Worm (Caenorhabditis elegans) whole organism, young adult: Measurements from ENCODE around the gene B0454.8.

Source experiments
- C06A6.2 ChIP-seq: fragments of 200-800 bp; sonication (Bioruptor generic); conservative IDR thresholded peaks from 2 replicates; pipeline ENCODE4 v1.3.6; 2022; ENCODE audit warnings: missing genetic modification characterization, missing compliant biosample characterization
- D2030.7 ChIP-seq: fragments of 200-800 bp; sonication (Bioruptor generic); IDR thresholded peaks from 2 replicates; pipeline ENCODE4 v1.3.6; 2022; ENCODE audit warnings: missing genetic modification reagents, missing genetic modification characterization, missing compliant biosample characterization
- F10E7.11 ChIP-seq: sonication (generic microtip); optimal IDR thresholded peaks from 2 replicates; lab custom pipeline; 2017; ENCODE audit warnings: mild to moderate bottlenecking, missing genetic modification characterization, moderate library complexity, missing compliant biosample characterization
- F22D6.2 ChIP-seq: sonication (generic microtip); optimal IDR thresholded peaks from 2 replicates; lab custom pipeline; 2016; ENCODE audit warnings: mild to moderate bottlenecking, missing genetic modification characterization, missing compliant biosample characterization
- F39B2.1 ChIP-seq: fragments of 200-800 bp; sonication (Bioruptor generic); IDR thresholded peaks from 2 replicates; pipeline ENCODE4 v1.3.6; 2022; ENCODE audit warnings: missing genetic modification reagents, missing genetic modification characterization, missing compliant biosample characterization
- F55B11.4 ChIP-seq: sonication (generic microtip); optimal IDR thresholded peaks from 2 replicates; lab custom pipeline; 2016; ENCODE audit warnings: missing compliant biosample characterization, missing genetic modification characterization, borderline replicate concordance; ENCODE audit not compliant: insufficient read depth
- F57A8.1 ChIP-seq: fragments of 200-800 bp; sonication (Bioruptor generic); optimal IDR thresholded peaks from 2 replicates; lab custom pipeline; 2018; ENCODE audit warnings: mild to moderate bottlenecking, missing genetic modification characterization, moderate library complexity, missing compliant biosample characterization
- F57C9.4 ChIP-seq: sonication (generic microtip); optimal IDR thresholded peaks from 2 replicates; lab custom pipeline; 2017; ENCODE audit warnings: mild to moderate bottlenecking, missing genetic modification characterization, missing compliant biosample characterization
- T07F8.4 ChIP-seq: sonication (generic microtip); optimal IDR thresholded peaks from 2 replicates; lab custom pipeline; 2016; ENCODE audit warnings: mild to moderate bottlenecking, missing genetic modification characterization, moderate library complexity, missing compliant biosample characterization
- Y53F4B.3 ChIP-seq: fragments of 200-800 bp; sonication (Bioruptor generic); IDR thresholded peaks from 2 replicates; pipeline ENCODE4 v1.3.6; 2022; ENCODE audit warnings: missing genetic modification reagents, missing genetic modification characterization, missing compliant biosample characterization
- Y67H2A.10 ChIP-seq: fragments of 200-800 bp; sonication (Bioruptor generic); conservative IDR thresholded peaks from 2 replicates; pipeline ENCODE4 v1.3.6; 2022; ENCODE audit warnings: missing genetic modification reagents, missing genetic modification characterization, missing compliant biosample characterization
- Y79H2A.3 ChIP-seq: fragments of 200-800 bp; sonication (Bioruptor generic); conservative IDR thresholded peaks from 2 replicates; pipeline ENCODE4 v1.3.6; 2022; ENCODE audit warnings: missing genetic modification reagents, missing genetic modification characterization, missing compliant biosample characterization
- Y95B8A.8 ChIP-seq: fragments of 200-800 bp; sonication (Bioruptor generic); IDR thresholded peaks from 2 replicates; pipeline ENCODE4 v1.3.6; 2022; ENCODE audit warnings: missing genetic modification reagents, missing genetic modification characterization, missing compliant biosample characterization
- akir-1 ChIP-seq: fragments of 200-800 bp; sonication (Bioruptor generic); optimal IDR thresholded peaks from 2 replicates; lab custom pipeline; 2018; ENCODE audit warnings: mild to moderate bottlenecking, missing genetic modification characterization, moderate library complexity, missing compliant biosample characterization
- aptf-3 ChIP-seq: fragments of 200-800 bp; sonication (Bioruptor generic); IDR thresholded peaks from 2 replicates; pipeline ENCODE4 v1.3.6; 2022; ENCODE audit warnings: missing genetic modification characterization, missing compliant biosample characterization
- athp-1 ChIP-seq: sonication (generic microtip); optimal IDR thresholded peaks from 2 replicates; lab custom pipeline; 2017; ENCODE audit warnings: mild to moderate bottlenecking, missing genetic modification characterization, missing compliant biosample characterization
- ccch-3 ChIP-seq: fragments of 200-800 bp; sonication (Bioruptor generic); optimal IDR thresholded peaks from 2 replicates; lab custom pipeline; 2018; ENCODE audit warnings: mild to moderate bottlenecking, missing genetic modification characterization, missing compliant biosample characterization
- ceh-40 ChIP-seq: fragments of 200-800 bp; sonication (Bioruptor generic); IDR thresholded peaks from 2 replicates; pipeline ENCODE4 v1.3.6; 2022; ENCODE audit warnings: missing genetic modification characterization, missing compliant biosample characterization
- ceh-58 ChIP-seq: fragments of 200-800 bp; sonication (Bioruptor generic); IDR thresholded peaks from 2 replicates; pipeline ENCODE4 v1.3.6; 2022; ENCODE audit warnings: missing genetic modification characterization, missing compliant biosample characterization
- ceh-91 ChIP-seq: fragments of 200-800 bp; sonication (Bioruptor generic); IDR thresholded peaks from 2 replicates; pipeline ENCODE4 v1.3.6; 2022; ENCODE audit warnings: missing genetic modification reagents, missing genetic modification characterization, missing compliant biosample characterization
- chd-7 ChIP-seq: sonication (generic microtip); optimal IDR thresholded peaks from 2 replicates; lab custom pipeline; 2016; ENCODE audit warnings: mild to moderate bottlenecking, missing genetic modification characterization, moderate library complexity, missing compliant biosample characterization
- dpff-1 ChIP-seq: sonication (generic microtip); optimal IDR thresholded peaks from 2 replicates; lab custom pipeline; 2017; ENCODE audit warnings: mild to moderate bottlenecking, missing genetic modification characterization, missing compliant biosample characterization
- egl-18 ChIP-seq: fragments of 200-800 bp; sonication (Bioruptor generic); IDR thresholded peaks from 2 replicates; pipeline ENCODE4 v1.3.6; 2022; ENCODE audit warnings: missing genetic modification reagents, missing genetic modification characterization, missing compliant biosample characterization
- egl-44 ChIP-seq: fragments of 200-800 bp; sonication (Bioruptor generic); IDR thresholded peaks from 2 replicates; pipeline ENCODE4 v1.3.6; 2022; ENCODE audit warnings: missing genetic modification reagents, missing genetic modification characterization, missing compliant biosample characterization
- ets-4 ChIP-seq: fragments of 200-800 bp; sonication (Bioruptor generic); optimal IDR thresholded peaks from 2 replicates; lab custom pipeline; 2018; ENCODE audit warnings: mild to moderate bottlenecking, missing genetic modification characterization, missing compliant biosample characterization
- fkh-3 ChIP-seq: sonication (generic microtip); optimal IDR thresholded peaks from 2 replicates; lab custom pipeline; 2016; ENCODE audit warnings: mild to moderate bottlenecking, missing genetic modification characterization, missing compliant biosample characterization
- hlh-12 ChIP-seq: sonication (generic microtip); optimal IDR thresholded peaks from 2 replicates; lab custom pipeline; 2016; ENCODE audit warnings: missing genetic modification characterization, missing compliant biosample characterization
- hlh-26 ChIP-seq: fragments of 200-800 bp; sonication (Bioruptor generic); conservative IDR thresholded peaks from 2 replicates; pipeline ENCODE4 v1.3.6; 2022; ENCODE audit warnings: missing genetic modification reagents, missing genetic modification characterization, missing compliant biosample characterization
- hmg-1.2 ChIP-seq: fragments of 200-800 bp; sonication (Bioruptor generic); IDR thresholded peaks from 2 replicates; pipeline ENCODE4 v1.3.6; 2022; ENCODE audit warnings: missing genetic modification reagents, missing genetic modification characterization, missing compliant biosample characterization
- hsf-1 ChIP-seq: fragments of 200-800 bp; sonication (Bioruptor generic); IDR thresholded peaks from 2 replicates; pipeline ENCODE4 v1.3.6; 2022; ENCODE audit warnings: missing genetic modification reagents, missing genetic modification characterization, missing compliant biosample characterization
- lin-40 ChIP-seq: sonication (generic microtip); optimal IDR thresholded peaks from 2 replicates; lab custom pipeline; 2016; ENCODE audit warnings: missing genetic modification characterization, mild to moderate bottlenecking, missing compliant biosample characterization, missing genotype, missing genetic modification reagents
- lir-1 ChIP-seq: fragments of 200-800 bp; sonication (Bioruptor generic); conservative IDR thresholded peaks from 2 replicates; pipeline ENCODE4 v1.3.6; 2022; ENCODE audit warnings: missing genetic modification reagents, missing genetic modification characterization, missing compliant biosample characterization
- lsl-1 ChIP-seq: fragments of 200-800 bp; sonication (Bioruptor generic); optimal IDR thresholded peaks from 2 replicates; lab custom pipeline; 2018; ENCODE audit warnings: mild to moderate bottlenecking, missing genetic modification characterization, moderate library complexity, missing compliant biosample characterization
- lsy-27 ChIP-seq: sonication (generic microtip); optimal IDR thresholded peaks from 2 replicates; lab custom pipeline; 2017; ENCODE audit warnings: missing genetic modification characterization, mild to moderate bottlenecking, missing compliant biosample characterization, antibody characterized with exemption, missing genotype, borderline replicate concordance; ENCODE audit not compliant: insufficient read depth
- mcd-1 ChIP-seq: fragments of 200-800 bp; sonication (Bioruptor generic); IDR thresholded peaks from 2 replicates; pipeline ENCODE4 v1.3.6; 2022; ENCODE audit warnings: missing genetic modification reagents, missing genetic modification characterization, missing compliant biosample characterization
- nhr-90 ChIP-seq: sonication (generic microtip); optimal IDR thresholded peaks from 2 replicates; lab custom pipeline; 2016; ENCODE audit warnings: missing genotype, mild to moderate bottlenecking, missing genetic modification characterization, missing compliant biosample characterization
- repo-1 ChIP-seq: sonication (generic microtip); optimal IDR thresholded peaks from 2 replicates; lab custom pipeline; 2017; ENCODE audit warnings: mild to moderate bottlenecking, missing genetic modification characterization, missing compliant biosample characterization
- rpc-1 ChIP-seq, 2 experiments: fragments of 150-350 bp in 1 of 2; sonication (generic microtip) in 1 of 2; optimal IDR thresholded peaks; 2 replicates each; lab custom pipeline; 2014 to 2018; ENCODE audit warnings: missing biosample characterization in 1 of 2, missing genetic modification characterization in 1 of 2, missing genetic modification reagents in 1 of 2, missing genotype in 1 of 2
- sdz-38 ChIP-seq: sonication (generic microtip); optimal IDR thresholded peaks from 2 replicates; lab custom pipeline; 2016; ENCODE audit warnings: missing genotype, missing genetic modification characterization, missing compliant biosample characterization
- snpc-3.4 ChIP-seq: sonication (generic microtip); optimal IDR thresholded peaks from 2 replicates; lab custom pipeline; 2017; ENCODE audit warnings: missing genetic modification characterization, mild to moderate bottlenecking, missing compliant biosample characterization, antibody characterized with exemption, moderate library complexity, missing genotype, missing genetic modification reagents
- somi-1 ChIP-seq: fragments of 200-800 bp; sonication (Bioruptor generic); optimal IDR thresholded peaks from 2 replicates; lab custom pipeline; 2018; ENCODE audit warnings: mild to moderate bottlenecking, missing genetic modification characterization, missing compliant biosample characterization
- sptf-2 ChIP-seq: fragments of 200-800 bp; sonication (Bioruptor generic); optimal IDR thresholded peaks from 2 replicates; lab custom pipeline; 2018; ENCODE audit warnings: mild to moderate bottlenecking, missing genetic modification characterization, missing compliant biosample characterization
- tbp1 ChIP-seq: fragments of 200-800 bp; sonication (Bioruptor generic); optimal IDR thresholded peaks from 2 replicates; lab custom pipeline; 2018; ENCODE audit warnings: mild to moderate bottlenecking, missing genetic modification characterization, missing compliant biosample characterization
- tbx-9 ChIP-seq: sonication (generic microtip); optimal IDR thresholded peaks from 2 replicates; lab custom pipeline; 2016; ENCODE audit warnings: borderline replicate concordance, missing genetic modification characterization, inconsistent platforms, missing compliant biosample characterization
- unc-130 ChIP-seq: sonication (generic microtip); optimal IDR thresholded peaks from 2 replicates; lab custom pipeline; 2016; ENCODE audit warnings: missing genetic modification reagents, missing genetic modification characterization, missing compliant biosample characterization
- xnd-1 ChIP-seq: sonication (generic microtip); optimal IDR thresholded peaks from 2 replicates; lab custom pipeline; 2016; ENCODE audit warnings: missing genotype, missing genetic modification reagents, missing genetic modification characterization, missing compliant biosample characterization
- zfh-2 ChIP-seq: fragments of 200-800 bp; sonication (Bioruptor generic); conservative IDR thresholded peaks from 2 replicates; pipeline ENCODE4 v1.3.6; 2022; ENCODE audit warnings: missing genetic modification reagents, missing genetic modification characterization, missing compliant biosample characterization
- ztf-18 ChIP-seq: sonication (generic microtip); optimal IDR thresholded peaks from 2 replicates; lab custom pipeline; 2016; ENCODE audit warnings: missing genotype, mild to moderate bottlenecking, missing genetic modification characterization, missing compliant biosample characterization
- ztf-28 ChIP-seq: fragments of 200-800 bp; sonication (Bioruptor generic); IDR thresholded peaks from 2 replicates; pipeline ENCODE4 v1.3.6; 2022; ENCODE audit warnings: missing genetic modification reagents, missing genetic modification characterization, missing compliant biosample characterization

Gene B0454.8

ce11 chrII:3062222-3062621 lies 19.0 kb upstream of the B0454.8 start (continued):
- no peak for TF ChIP-seq somi-1 (GFP tag; lab: Kevin White, UChicago)
- no peak for TF ChIP-seq C06A6.2 (GFP tag; lab: Robert Waterston, UW)
- peak; percentile 79 for TF ChIP-seq hmg-1.2 (GFP tag; lab: Robert Waterston, UW)
- TF ChIP-seq unc-130 (GFP tag; lab: Kevin White, UChicago) = peak; percentile 65
- no peak for TF ChIP-seq egl-18 (GFP tag; lab: Robert Waterston, UW)
- TF ChIP-seq D2030.7 (GFP tag; lab: Robert Waterston, UW) = peak; percentile 78
- TF ChIP-seq ccch-3 = no peak
- TF ChIP-seq Y95B8A.8 (GFP tag; lab: Robert Waterston, UW) = peak; percentile 74; the same call in 1 of the 2 replicates
- TF ChIP-seq F55B11.4 (tag; lab: Kevin White, UChicago) = no peak
- no peak for TF ChIP-seq hlh-12 (tag; lab: Kevin White, UChicago)
- TF ChIP-seq mcd-1 (GFP tag; lab: Robert Waterston, UW) = peak; percentile 54
- TF ChIP-seq hsf-1 (GFP tag; lab: Robert Waterston, UW) = no peak
- TF ChIP-seq akir-1 (GFP tag; lab: Kevin White, UChicago) = no peak
- TF ChIP-seq Y53F4B.3 (GFP tag; lab: Robert Waterston, UW) = no peak
- peak; percentile 48 for TF ChIP-seq lin-40 (tag; lab: Kevin White, UChicago)
- TF ChIP-seq T07F8.4 = peak; percentile 26
- no peak for TF ChIP-seq Y67H2A.10 (GFP tag; lab: Robert Waterston, UW)
- TF ChIP-seq ceh-58 (GFP tag; lab: Robert Waterston, UW) = no peak
- no peak for TF ChIP-seq ceh-40 (GFP tag; lab: Robert Waterston, UW)
- TF ChIP-seq snpc-3.4 (tag; lab: Kevin White, UChicago) = peak; percentile 34
- TF ChIP-seq F39B2.1 (GFP tag; lab: Robert Waterston, UW) = no peak
- no peak for TF ChIP-seq sptf-2 (GFP tag; lab: Kevin White, UChicago)
- no peak for TF ChIP-seq F22D6.2 (tag; lab: Kevin White, UChicago)
- TF ChIP-seq lsl-1 (GFP tag; lab: Kevin White, UChicago) = peak; percentile 46
- no peak for TF ChIP-seq chd-7
- no peak for TF ChIP-seq ceh-91 (GFP tag; lab: Robert Waterston, UW)
- no peak for TF ChIP-seq repo-1
- TF ChIP-seq tbx-9 (tag; lab: Kevin White, UChicago) = no peak
- TF ChIP-seq lir-1 (GFP tag; lab: Robert Waterston, UW) = no peak
- no peak for TF ChIP-seq F57A8.1 (GFP tag; lab: Kevin White, UChicago)
- no peak for TF ChIP-seq F10E7.11 (tag; lab: Kevin White, UChicago)
- peak; percentile 11 for TF ChIP-seq xnd-1 (tag; lab: Kevin White, UChicago)
- TF ChIP-seq aptf-3 = no peak
- TF ChIP-seq F57C9.4 (tag; lab: Kevin White, UChicago) = no peak
- peak; percentile 69 for TF ChIP-seq nhr-90 (tag; lab: Kevin White, UChicago)
- no peak for TF ChIP-seq athp-1 (tag; lab: Kevin White, UChicago)
- TF ChIP-seq Y79H2A.3 (GFP tag; lab: Robert Waterston, UW) = no peak
- no peak for TF ChIP-seq hlh-26 (GFP tag; lab: Robert Waterston, UW)
- no peak for TF ChIP-seq lsy-27
- TF ChIP-seq ztf-28 (GFP tag; lab: Robert Waterston, UW) = 0 out of 2 replicates have a peak, but pooled peaks have one; percentile 48
- no peak for TF ChIP-seq zfh-2 (GFP tag; lab: Robert Waterston, UW)
- TF ChIP-seq tbp1 (GFP tag; lab: Kevin White, UChicago) = peak; percentile 95
- TF ChIP-seq egl-44 (GFP tag; lab: Robert Waterston, UW) = no peak
- TF ChIP-seq rpc-1 (optimal IDR thresholded peaks at IDR 0.05; lab: Kevin White, UChicago) = peak; percentile 82
- peak; percentile 84 for TF ChIP-seq rpc-1 (tag; optimal IDR thresholded peaks at IDR 0.05; lab: Kevin White, UChicago)
- TF ChIP-seq sdz-38 = no peak
- no peak for TF ChIP-seq ets-4 (GFP tag; lab: Kevin White, UChicago)
- TF ChIP-seq ztf-18 (tag; lab: Kevin White, UChicago) = peak; percentile 52
- TF ChIP-seq dpff-1 (tag; lab: Kevin White, UChicago) = no peak
- no peak for TF ChIP-seq fkh-3 (tag; lab: Kevin White, UChicago)
